Worm (Caenorhabditis elegans): ENCODE measurements around the gene ser-1.

- no peak for TF ChIP-seq ama-1 (optimal IDR thresholded peaks at IDR 0.05)
- TF ChIP-seq ceh-13 (GFP tag; optimal IDR thresholded peaks at IDR 0.05), result no peak
- no peak for TF ChIP-seq flt-1 (GFP tag; IDR thresholded peaks at IDR 0.05)
- TF ChIP-seq tbx-37 (GFP tag; conservative IDR thresholded peaks at IDR 0.05), result no peak
- no peak for TF ChIP-seq hmg-4 (GFP tag; optimal IDR thresholded peaks at IDR 0.05)
- TF ChIP-seq hmbx-1 (tag; optimal IDR thresholded peaks at IDR 0.05), result no peak
- TF ChIP-seq scrt-1 (GFP tag; IDR thresholded peaks at IDR 0.05), result no peak
- TF ChIP-seq hnd-1 (tag; optimal IDR thresholded peaks at IDR 0.05), result no peak
- TF ChIP-seq aly-1 (tag; optimal IDR thresholded peaks at IDR 0.05), result no peak
- no peak for TF ChIP-seq B0310.2 (tag; optimal IDR thresholded peaks at IDR 0.05)
- TF ChIP-seq tbx-11 (GFP tag; IDR thresholded peaks at IDR 0.05), result no peak
- TF ChIP-seq ceh-36 (tag; optimal IDR thresholded peaks at IDR 0.05), result no peak
- TF ChIP-seq tra-4 (tag; optimal IDR thresholded peaks at IDR 0.05), result no peak
- TF ChIP-seq F13C5.2 (tag; optimal IDR thresholded peaks at IDR 0.05), result no peak
These were observed 45.0 kb upstream of the ser-1 start for ce11 chrX:16534564-16534963.
